Fruit fly (Drosophila melanogaster): ENCODE measurements around the gene Fer1HCH.

DNA sequence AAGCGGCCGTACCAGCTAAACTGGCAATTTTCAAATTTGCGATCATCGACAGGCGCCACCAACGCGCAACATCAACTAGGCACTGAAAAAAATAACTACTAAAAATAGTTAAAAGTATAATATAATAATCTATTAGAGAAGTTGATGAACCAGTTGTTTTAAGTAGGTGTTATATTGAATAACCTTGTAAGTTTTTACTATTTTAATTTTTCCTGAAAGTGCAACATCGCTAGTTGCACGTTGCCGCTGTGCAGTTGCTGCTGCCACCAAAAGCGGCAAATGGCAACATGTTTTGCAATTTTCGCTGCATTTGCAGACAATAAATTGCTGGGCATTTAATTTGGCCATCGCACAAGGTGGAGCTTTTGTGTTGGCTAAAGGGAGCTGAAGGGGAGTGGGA, 44.9 kb downstream of the Fer1HCH start:
- TF ChIP-seq CG5204 (GFP tag; optimal IDR thresholded peaks at IDR 0.05) (no peak), kay (GFP tag; ENCODE audit: borderline replicate concordance) (no peak), CG33017 (tag; optimal IDR thresholded peaks at IDR 0.05) (no peak), Clk (GFP tag; optimal IDR thresholded peaks at IDR 0.05) (no peak)
